Worm (Caenorhabditis elegans) whole organism, late embryonic: ENCODE measurements around the gene D1069.3.

ENCODE experiments used
- F13H6.1 ChIP-seq: sonication (generic microtip); optimal IDR thresholded peaks from 2 replicates; lab custom pipeline; 2016; ENCODE audit warnings: missing genetic modification characterization, missing compliant biosample characterization
- T23F11.4 ChIP-seq: fragments of 200-800 bp; sonication (Bioruptor generic); optimal IDR thresholded peaks from 2 replicates; lab custom pipeline; 2018; ENCODE audit warnings: mild to moderate bottlenecking, missing genetic modification characterization, missing compliant biosample characterization
- ceh-6 ChIP-seq: fragments of 200-800 bp; sonication (Bioruptor generic); optimal IDR thresholded peaks from 2 replicates; lab custom pipeline; 2018; ENCODE audit warnings: mild to moderate bottlenecking, missing genetic modification characterization, missing compliant biosample characterization
- fax-1 ChIP-seq: sonication (generic microtip); optimal IDR thresholded peaks from 2 replicates; lab custom pipeline; 2016; ENCODE audit warnings: missing genotype, missing genetic modification characterization, missing compliant biosample characterization
- hlh-30 ChIP-seq: sonication (generic microtip); optimal IDR thresholded peaks from 2 replicates; lab custom pipeline; 2017; ENCODE audit warnings: antibody characterized with exemption, missing genetic modification characterization, missing compliant biosample characterization; ENCODE audit not compliant: insufficient read depth
- nfya-1 ChIP-seq: sonication (generic microtip); optimal IDR thresholded peaks from 2 replicates; lab custom pipeline; 2017; ENCODE audit warnings: missing genetic modification characterization, mild to moderate bottlenecking, missing compliant biosample characterization, antibody characterized with exemption, moderate library complexity
- nhr-11 ChIP-seq: fragments of 150-350 bp; optimal IDR thresholded peaks from 2 replicates; lab custom pipeline; 2014; ENCODE audit warnings: missing biosample characterization, missing genetic modification characterization
- rnt-1 ChIP-seq: sonication (generic microtip); optimal IDR thresholded peaks from 2 replicates; lab custom pipeline; 2016; ENCODE audit warnings: missing genetic modification characterization, missing compliant biosample characterization

- TF ChIP-seq nhr-11 (tag; lab: Kevin White, UChicago) (no peak), nfya-1 (no peak), ceh-6 (GFP tag; lab: Kevin White, UChicago) (no peak), T23F11.4 (GFP tag; lab: Kevin White, UChicago) (no peak), rnt-1 (tag; lab: Kevin White, UChicago) (no peak), F13H6.1 (tag; lab: Kevin White, UChicago) (no peak), hlh-30 (tag; lab: Kevin White, UChicago) (no peak), fax-1 (tag; lab: Kevin White, UChicago) (no peak)
Measured at ce11 chrII:333853-334449, 13.7 kb downstream of the D1069.3 start.
